Fruit fly (Drosophila melanogaster): ENCODE results near the gene Pect.

Pect gene

DNA sequence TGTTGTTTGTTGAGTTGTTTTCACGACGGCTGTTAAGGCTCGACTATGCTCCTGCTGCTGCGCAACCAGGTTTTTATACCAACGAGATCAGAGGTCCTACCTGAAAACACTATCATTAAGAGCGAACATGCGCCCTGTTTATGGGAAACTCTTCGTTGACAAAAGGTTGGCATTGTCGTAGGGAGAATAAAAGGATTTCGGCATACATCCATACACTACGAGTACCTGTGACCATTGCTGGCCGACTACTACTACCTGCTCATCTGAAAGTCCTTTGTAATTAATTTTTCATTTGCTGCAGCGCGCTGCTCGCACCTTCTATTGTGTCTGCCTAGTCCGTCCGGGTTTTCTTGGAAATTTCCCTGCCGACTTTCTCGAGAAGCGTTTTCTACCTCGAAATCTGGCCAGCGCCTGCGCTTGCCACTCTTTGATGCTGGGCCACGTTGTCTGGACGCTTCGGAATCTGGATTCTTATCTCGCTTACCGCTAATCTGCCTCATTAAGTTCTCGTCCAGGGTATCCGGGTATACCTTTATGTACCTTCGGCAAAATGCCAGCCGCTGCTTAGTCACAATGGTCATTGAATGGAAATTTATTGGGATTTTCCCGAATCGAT is 21.8 kb downstream of the Pect start, which contains the start of gene CG15480:
TSS of gene CG15480 (minus strand) at position 51 of the 616 bp plus-strand sequence.
- no peak for TF ChIP-seq Crg-1 (GFP tag; optimal IDR thresholded peaks at IDR 0.05)
- no peak for TF ChIP-seq CG5204 (GFP tag; optimal IDR thresholded peaks at IDR 0.05)
- TF ChIP-seq ovo (GFP tag; optimal IDR thresholded peaks at IDR 0.05) = no peak
- TF ChIP-seq Mnt (GFP tag; optimal IDR thresholded peaks at IDR 0.05) = no peak
- no peak for TF ChIP-seq CG1620 (GFP tag; optimal IDR thresholded peaks at IDR 0.05)
- TF ChIP-seq CG33017 (tag; optimal IDR thresholded peaks at IDR 0.05) = no peak
- TF ChIP-seq CG12768 (GFP tag; optimal IDR thresholded peaks at IDR 0.05) = no peak
- no peak for TF ChIP-seq CG7101 (tag; optimal IDR thresholded peaks at IDR 0.05)
- no peak for TF ChIP-seq Hr96 (GFP tag; optimal IDR thresholded peaks at IDR 0.05)
- TF ChIP-seq bab1 (GFP tag; optimal IDR thresholded peaks at IDR 0.05) = no peak
- no peak for TF ChIP-seq cnc (optimal IDR thresholded peaks at IDR 0.05)

DNA sequence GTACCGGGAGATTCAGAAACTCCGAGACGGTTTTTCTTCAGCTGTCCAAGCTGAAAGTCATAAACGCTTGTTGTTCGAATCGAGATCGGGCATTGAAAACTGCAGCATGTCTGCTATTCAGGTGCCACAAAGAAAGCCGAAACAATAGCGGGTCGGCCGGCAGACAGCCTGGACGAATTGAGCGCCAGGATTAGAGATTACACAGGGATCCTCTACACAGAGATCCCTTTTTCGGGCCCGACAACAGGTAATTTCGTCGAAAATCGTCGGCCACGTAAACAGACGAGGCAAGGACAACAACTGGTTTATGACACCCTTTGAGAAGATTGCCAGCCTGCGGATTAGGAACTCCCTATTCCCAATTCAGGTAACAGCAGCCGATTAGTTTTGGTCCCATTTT is 23.7 kb downstream of the Pect start, which contains the start of gene CG16813:
TSS of gene CG16813 (plus strand) at position 288 of the 400 bp plus-strand sequence.
- TF ChIP-seq CG7101 (tag; optimal IDR thresholded peaks at IDR 0.05) (no peak), CG14711 (tag; optimal IDR thresholded peaks at IDR 0.05) (no peak), kay (GFP tag; ENCODE audit: borderline replicate concordance) (no peak), CG11617 (GFP tag; optimal IDR thresholded peaks at IDR 0.05) (no peak), cic (GFP tag; optimal IDR thresholded peaks at IDR 0.05) (no peak), bab1 (GFP tag; optimal IDR thresholded peaks at IDR 0.05) (no peak), tj (GFP tag; optimal IDR thresholded peaks at IDR 0.05) (no peak)

DNA sequence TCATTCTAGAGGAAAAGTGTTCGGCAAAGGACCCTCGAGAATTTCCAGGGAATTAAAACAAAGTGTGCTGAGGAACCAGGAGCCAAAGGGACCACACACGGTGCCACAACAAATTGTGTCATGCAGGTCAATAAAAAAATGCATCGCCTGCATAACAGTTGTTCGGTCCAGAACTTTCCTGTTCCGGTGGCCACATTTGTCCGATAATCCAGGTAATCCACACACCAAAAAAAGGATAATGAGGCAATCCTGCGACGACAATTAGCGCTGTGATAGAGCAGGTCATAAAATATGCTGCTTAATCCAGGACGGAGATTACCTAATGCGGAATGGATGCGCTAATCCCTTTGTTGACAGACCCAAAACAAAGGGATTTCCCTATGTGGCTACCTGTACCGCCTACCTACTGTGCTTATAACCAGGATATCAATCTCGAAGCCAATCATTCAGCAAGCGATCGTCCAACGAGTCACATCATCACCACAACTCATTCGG is 25.9 kb downstream of the Pect start, which contains the start of gene CG16815:
TSS of gene CG16815 (plus strand) at position 445 of the 495 bp plus-strand sequence.
- TF ChIP-seq tj (GFP tag; optimal IDR thresholded peaks at IDR 0.05) = no peak

DNA sequence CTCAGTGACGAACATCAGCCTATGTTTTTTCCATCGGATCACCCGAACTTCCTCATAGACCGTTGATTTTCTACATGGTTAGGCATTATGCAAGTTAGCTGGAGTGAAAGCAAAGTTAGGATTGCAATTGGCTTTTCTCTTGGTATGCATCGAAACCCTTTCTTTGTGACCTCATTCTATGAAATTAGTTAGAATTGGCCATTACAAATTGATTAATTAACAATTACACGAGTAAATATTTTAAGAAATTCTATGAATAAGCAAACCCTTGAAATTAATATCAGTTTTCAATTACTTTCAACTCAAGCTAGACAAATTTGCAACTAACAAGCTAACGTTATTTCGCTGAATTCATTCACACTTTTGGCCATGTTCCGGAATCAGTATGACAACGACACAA is 28.2 kb downstream of the Pect start, which contains the start of gene Prosalpha6T:
TSS of gene Prosalpha6T (plus strand) at position 301 of the 400 bp plus-strand sequence.
- TF ChIP-seq kay (GFP tag; ENCODE audit: borderline replicate concordance) (peak; percentile 6), CG1620 (GFP tag; optimal IDR thresholded peaks at IDR 0.05) (no peak)

DNA sequence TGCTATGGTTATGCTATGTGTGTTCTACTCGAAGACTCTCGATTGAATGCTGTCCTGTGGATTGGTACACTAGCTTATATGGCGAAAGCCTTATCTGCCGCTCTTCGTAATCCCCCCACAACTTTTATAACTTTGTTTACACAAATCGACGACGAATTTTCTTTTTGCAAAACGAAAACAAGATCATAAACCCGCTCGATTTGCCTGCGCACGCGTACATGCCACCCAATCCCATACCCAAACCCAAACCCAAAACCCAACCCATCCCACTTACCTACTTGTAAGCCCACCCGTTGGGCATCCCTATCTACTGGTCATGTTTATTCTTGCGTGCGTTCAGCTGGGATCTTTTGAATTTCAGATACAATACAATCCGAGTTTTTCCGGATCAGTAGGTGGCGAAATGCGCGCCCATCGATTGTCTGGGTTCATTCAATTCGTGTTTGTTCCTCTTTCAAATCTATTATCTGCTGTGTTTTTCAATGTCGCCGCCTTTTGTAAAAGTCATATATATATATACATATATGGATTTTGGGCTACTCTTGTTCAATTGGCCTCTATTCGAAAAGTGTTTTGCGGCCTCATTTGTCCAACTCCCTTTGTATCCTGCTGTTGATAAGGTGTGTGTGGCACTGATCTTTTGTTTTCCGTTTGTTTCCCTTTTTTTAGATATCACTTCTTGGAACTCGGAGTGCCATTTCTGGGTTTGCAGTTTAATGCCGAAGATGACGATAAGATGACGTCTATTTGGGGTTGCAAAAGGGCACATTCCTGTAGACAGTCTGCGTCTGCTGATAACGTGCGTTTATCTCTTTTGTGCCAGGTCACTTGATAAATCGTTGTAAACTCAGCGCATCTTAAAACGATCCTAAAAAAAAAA is 31.3 kb downstream of the Pect start, which contains the start of gene Mabi:
TSS of gene Mabi (minus strand) at position 51 of the 880 bp plus-strand sequence.
- no peak for TF ChIP-seq kay (GFP tag; ENCODE audit: borderline replicate concordance)
- TF ChIP-seq ovo (GFP tag; optimal IDR thresholded peaks at IDR 0.05) = no peak
- TF ChIP-seq cnc (optimal IDR thresholded peaks at IDR 0.05) = no peak
- no peak for TF ChIP-seq CG5204 (GFP tag; optimal IDR thresholded peaks at IDR 0.05)
- no peak for TF ChIP-seq Clk (GFP tag; optimal IDR thresholded peaks at IDR 0.05)
- TF ChIP-seq tj (GFP tag; optimal IDR thresholded peaks at IDR 0.05) = no peak
- TF ChIP-seq cic (GFP tag; optimal IDR thresholded peaks at IDR 0.05) = no peak
- no peak for TF ChIP-seq Crg-1 (GFP tag; optimal IDR thresholded peaks at IDR 0.05)
- no peak for TF ChIP-seq bab1 (GFP tag; optimal IDR thresholded peaks at IDR 0.05)
- TF ChIP-seq CG12768 (GFP tag; optimal IDR thresholded peaks at IDR 0.05) = no peak
- no peak for TF ChIP-seq CG14711 (tag; optimal IDR thresholded peaks at IDR 0.05)
- TF ChIP-seq toe (GFP tag; optimal IDR thresholded peaks at IDR 0.05) = no peak
- no peak for TF ChIP-seq CG7101 (tag; optimal IDR thresholded peaks at IDR 0.05)
- TF ChIP-seq pad (GFP tag; optimal IDR thresholded peaks at IDR 0.05) = no peak
- no peak for TF ChIP-seq CG1620 (GFP tag; optimal IDR thresholded peaks at IDR 0.05)
- no peak for TF ChIP-seq CG11617 (GFP tag; optimal IDR thresholded peaks at IDR 0.05)
- no peak for TF ChIP-seq Mnt (GFP tag; optimal IDR thresholded peaks at IDR 0.05)

DNA sequence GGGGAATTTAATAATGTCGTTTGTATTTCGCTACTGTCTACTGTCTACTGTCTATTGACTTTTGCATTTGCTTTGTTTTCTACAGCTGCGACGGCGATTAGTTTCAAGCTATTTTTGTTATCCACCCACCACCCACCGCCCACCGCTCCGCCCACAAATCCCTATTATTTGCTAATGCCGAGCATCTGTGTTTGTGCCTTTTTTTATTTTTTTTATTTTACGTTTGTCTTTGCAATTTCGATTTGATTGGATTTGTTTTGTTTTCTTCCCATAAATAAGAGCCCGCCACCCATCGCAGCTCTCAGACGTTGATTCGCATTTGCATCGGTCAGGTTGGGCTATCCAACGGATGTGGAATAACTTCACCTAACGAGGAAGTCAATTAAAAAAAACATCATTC is 32.6 kb downstream of the Pect start, which contains the start of gene Jhbp14:
TSS of gene Jhbp14 (plus strand) at position 301 of the 400 bp plus-strand sequence.
- TF ChIP-seq CG5204 (GFP tag; optimal IDR thresholded peaks at IDR 0.05) (no peak), CG14711 (tag; optimal IDR thresholded peaks at IDR 0.05) (no peak), bab1 (GFP tag; optimal IDR thresholded peaks at IDR 0.05) (no peak), Clk (GFP tag; optimal IDR thresholded peaks at IDR 0.05) (no peak), CG7045 (GFP tag; optimal IDR thresholded peaks at IDR 0.05) (no peak), ovo (GFP tag; optimal IDR thresholded peaks at IDR 0.05) (no peak), CG33017 (tag; optimal IDR thresholded peaks at IDR 0.05) (no peak), CG1620 (GFP tag; optimal IDR thresholded peaks at IDR 0.05) (no peak), pad (GFP tag; optimal IDR thresholded peaks at IDR 0.05) (no peak), Hr96 (GFP tag; optimal IDR thresholded peaks at IDR 0.05) (no peak), cnc (optimal IDR thresholded peaks at IDR 0.05) (no peak), Mnt (GFP tag; optimal IDR thresholded peaks at IDR 0.05) (no peak), tj (GFP tag; optimal IDR thresholded peaks at IDR 0.05) (no peak), kay (GFP tag; ENCODE audit: borderline replicate concordance) (no peak), CG7101 (tag; optimal IDR thresholded peaks at IDR 0.05) (no peak), Crg-1 (GFP tag; optimal IDR thresholded peaks at IDR 0.05) (no peak)

Data from whole organism, adult.